Fruit fly (Drosophila melanogaster): ENCODE results near the gene CG14332.

- no peak for TF ChIP-seq CG4318 (GFP tag; optimal IDR thresholded peaks at IDR 0.05)
- no peak for TF ChIP-seq CG8632 (GFP tag; optimal IDR thresholded peaks at IDR 0.05)
- no peak for TF ChIP-seq eg (GFP tag; IDR thresholded peaks at IDR 0.05)
- TF ChIP-seq CG6808 (GFP tag; optimal IDR thresholded peaks at IDR 0.05), result no peak
- no peak for TF ChIP-seq Gug (GFP tag; IDR thresholded peaks at IDR 0.05)
- no peak for TF ChIP-seq pdm3 (GFP tag; optimal IDR thresholded peaks at IDR 0.05)
- TF ChIP-seq Lpt (GFP tag; optimal IDR thresholded peaks at IDR 0.05), result no peak
- no peak for TF ChIP-seq CG7368 (GFP tag; optimal IDR thresholded peaks at IDR 0.05)
Measured at dm6 chr3R:17418459-17418858, 3.5 kb downstream of the CG14332 start, which contains the start of gene CG42834.
